Worm (Caenorhabditis elegans) whole organism, late embryonic: ENCODE data around the gene cec-4.

Experiments used
- C08G9.2 ChIP-seq: sonication (generic microtip); optimal IDR thresholded peaks from 2 replicates; lab custom pipeline; 2016; ENCODE audit warnings: mild to moderate bottlenecking, missing genetic modification characterization, moderate library complexity, missing compliant biosample characterization
- K09A11.1 ChIP-seq: sonication (generic microtip); optimal IDR thresholded peaks from 2 replicates; lab custom pipeline; 2017; ENCODE audit warnings: antibody characterized with exemption, mild to moderate bottlenecking, missing genetic modification characterization, missing compliant biosample characterization; ENCODE audit not compliant: insufficient read depth
- ahr-1 ChIP-seq: sonication (generic microtip); optimal IDR thresholded peaks from 2 replicates; lab custom pipeline; 2016; ENCODE audit warnings: missing genetic modification characterization, missing compliant biosample characterization
- ama-1 ChIP-seq: fragments of 150-350 bp; optimal IDR thresholded peaks from 2 replicates; lab custom pipeline; 2014
- ceh-14 ChIP-seq: sonication (generic microtip); optimal IDR thresholded peaks from 2 replicates; lab custom pipeline; 2016; ENCODE audit warnings: missing genotype, missing genetic modification characterization, missing compliant biosample characterization
- ceh-18 ChIP-seq: sonication (generic microtip); optimal IDR thresholded peaks from 2 replicates; lab custom pipeline; 2016; ENCODE audit warnings: missing genetic modification characterization, missing compliant biosample characterization
- ceh-19 ChIP-seq: fragments of 200-800 bp; sonication (Bioruptor generic); optimal IDR thresholded peaks from 2 replicates; lab custom pipeline; 2018; ENCODE audit warnings: mild to moderate bottlenecking, missing genetic modification characterization, missing compliant biosample characterization
- ceh-24 ChIP-seq: sonication (generic microtip); optimal IDR thresholded peaks from 2 replicates; lab custom pipeline; 2016; ENCODE audit warnings: mild to moderate bottlenecking, missing genetic modification characterization, missing compliant biosample characterization
- ceh-31 ChIP-seq: sonication (generic microtip); optimal IDR thresholded peaks from 2 replicates; lab custom pipeline; 2016; ENCODE audit warnings: missing genetic modification characterization, missing compliant biosample characterization
- ceh-34 ChIP-seq: sonication (generic microtip); optimal IDR thresholded peaks from 2 replicates; lab custom pipeline; 2016; ENCODE audit warnings: mild to moderate bottlenecking, missing genetic modification characterization, missing compliant biosample characterization
- ceh-45 ChIP-seq: fragments of 200-800 bp; sonication (Bioruptor generic); IDR thresholded peaks from 2 replicates; pipeline ENCODE4 v1.3.6; 2022; ENCODE audit warnings: missing genetic modification reagents, missing genetic modification characterization, missing compliant biosample characterization
- ceh-48 ChIP-seq: sonication (generic microtip); optimal IDR thresholded peaks from 2 replicates; lab custom pipeline; 2016; ENCODE audit warnings: missing genetic modification characterization, inconsistent platforms, missing compliant biosample characterization
- ceh-6 ChIP-seq: fragments of 200-800 bp; sonication (Bioruptor generic); optimal IDR thresholded peaks from 2 replicates; lab custom pipeline; 2018; ENCODE audit warnings: mild to moderate bottlenecking, missing genetic modification characterization, missing compliant biosample characterization
- che-1 ChIP-seq: sonication (generic microtip); optimal IDR thresholded peaks from 2 replicates; lab custom pipeline; 2016; ENCODE audit warnings: mild to moderate bottlenecking, missing genetic modification characterization, missing compliant biosample characterization
- dmd-4 ChIP-seq: sonication (generic microtip); optimal IDR thresholded peaks from 2 replicates; lab custom pipeline; 2016; ENCODE audit warnings: borderline replicate concordance, missing genetic modification characterization, missing compliant biosample characterization
- dve-1 ChIP-seq: sonication (generic microtip); optimal IDR thresholded peaks from 2 replicates; lab custom pipeline; 2017; ENCODE audit warnings: antibody characterized with exemption, mild to moderate bottlenecking, missing genetic modification characterization, missing compliant biosample characterization
- eyg-1 ChIP-seq: sonication (generic microtip); optimal IDR thresholded peaks from 2 replicates; lab custom pipeline; 2016; ENCODE audit warnings: missing genotype, missing genetic modification characterization, missing compliant biosample characterization
- fax-1 ChIP-seq: sonication (generic microtip); optimal IDR thresholded peaks from 2 replicates; lab custom pipeline; 2016; ENCODE audit warnings: missing genotype, missing genetic modification characterization, missing compliant biosample characterization
- hlh-30 ChIP-seq: sonication (generic microtip); optimal IDR thresholded peaks from 2 replicates; lab custom pipeline; 2017; ENCODE audit warnings: antibody characterized with exemption, missing genetic modification characterization, missing compliant biosample characterization; ENCODE audit not compliant: insufficient read depth
- hlh-8 ChIP-seq: sonication (generic microtip); optimal IDR thresholded peaks from 2 replicates; lab custom pipeline; 2016; ENCODE audit warnings: missing genotype, missing genetic modification characterization, missing compliant biosample characterization
- madf-2 ChIP-seq: sonication (generic microtip); optimal IDR thresholded peaks from 2 replicates; lab custom pipeline; 2017; ENCODE audit warnings: missing genetic modification characterization, missing compliant biosample characterization
- nfya-1 ChIP-seq: sonication (generic microtip); optimal IDR thresholded peaks from 2 replicates; lab custom pipeline; 2017; ENCODE audit warnings: missing genetic modification characterization, mild to moderate bottlenecking, missing compliant biosample characterization, antibody characterized with exemption, moderate library complexity
- npax-4 ChIP-seq: sonication (generic microtip); optimal IDR thresholded peaks from 2 replicates; lab custom pipeline; 2016; ENCODE audit warnings: missing genetic modification characterization, missing compliant biosample characterization
- pag-3 ChIP-seq: sonication (generic microtip); optimal IDR thresholded peaks from 2 replicates; lab custom pipeline; 2016; ENCODE audit warnings: missing compliant biosample characterization, missing genetic modification characterization, borderline replicate concordance
- pax-1 ChIP-seq: fragments of 150-350 bp; optimal IDR thresholded peaks from 2 replicates; lab custom pipeline; 2014; ENCODE audit warnings: missing biosample characterization, missing genetic modification characterization
- pha-2 ChIP-seq: sonication (generic microtip); optimal IDR thresholded peaks from 2 replicates; lab custom pipeline; 2017; ENCODE audit warnings: mild to moderate bottlenecking, missing genetic modification characterization, missing compliant biosample characterization
- pha-4 ChIP-seq: fragments of 150-350 bp; optimal IDR thresholded peaks from 2 replicates; lab custom pipeline; 2018; ENCODE audit warnings: missing biosample characterization, missing genetic modification reagents, missing genetic modification characterization
- ref-2 ChIP-seq: sonication (generic microtip); optimal IDR thresholded peaks from 2 replicates; lab custom pipeline; 2016; ENCODE audit warnings: missing genetic modification characterization, missing compliant biosample characterization
- sdc-2 ChIP-seq: sonication (generic microtip); optimal IDR thresholded peaks from 2 replicates; lab custom pipeline; 2016; ENCODE audit warnings: missing genotype, missing genetic modification characterization, missing compliant biosample characterization
- sox-2 ChIP-seq: fragments of 200-800 bp; sonication (Bioruptor generic); IDR thresholded peaks from 2 replicates; pipeline ENCODE4 v1.3.6; 2022; ENCODE audit warnings: missing genetic modification reagents, missing genetic modification characterization, missing compliant biosample characterization
- sox-4 ChIP-seq: sonication (generic microtip); optimal IDR thresholded peaks from 2 replicates; lab custom pipeline; 2017; ENCODE audit warnings: mild to moderate bottlenecking, missing genetic modification characterization, inconsistent platforms, missing compliant biosample characterization
- tbx-2 ChIP-seq: sonication (generic microtip); optimal IDR thresholded peaks from 2 replicates; lab custom pipeline; 2016; ENCODE audit warnings: missing genetic modification characterization, missing compliant biosample characterization
- unc-42 ChIP-seq: sonication (generic microtip); optimal IDR thresholded peaks from 2 replicates; lab custom pipeline; 2016; ENCODE audit warnings: missing genotype, missing genetic modification characterization, missing compliant biosample characterization
- unc-55 ChIP-seq: sonication (generic microtip); optimal IDR thresholded peaks from 2 replicates; lab custom pipeline; 2017; ENCODE audit warnings: missing biosample characterization, missing genetic modification reagents, missing genetic modification characterization
- unc-86 ChIP-seq: sonication (generic microtip); optimal IDR thresholded peaks from 2 replicates; lab custom pipeline; 2016; ENCODE audit warnings: missing genetic modification characterization, missing compliant biosample characterization

Gene cec-4

DNA sequence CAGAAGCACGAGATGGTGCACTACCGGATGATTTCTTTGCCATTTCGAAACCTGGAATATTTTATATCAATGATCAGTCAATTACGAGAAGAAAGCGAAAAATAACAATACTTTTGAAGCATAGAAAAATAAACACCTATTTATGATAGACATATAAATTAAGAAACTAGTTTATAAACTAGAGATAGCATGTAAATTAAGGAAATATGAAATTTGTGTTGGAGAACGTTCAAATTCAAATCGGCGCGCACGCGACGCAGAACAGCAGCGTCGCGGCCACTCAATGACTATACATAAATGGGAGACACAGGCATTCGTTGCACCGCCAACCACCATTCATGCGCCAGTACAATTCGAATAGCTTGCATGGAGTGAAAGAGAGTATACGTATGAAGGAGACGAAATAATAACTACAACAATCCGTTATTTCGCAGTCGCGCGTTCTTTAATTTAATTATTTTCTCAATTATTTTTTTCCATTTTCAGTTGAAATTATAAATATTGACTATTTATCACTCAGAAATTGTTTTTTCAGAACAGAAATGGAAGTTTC is 4.6 kb downstream of the cec-4 start, which contains the start of the genes cec-5 and nol-10:
TSS of gene cec-5 (minus strand) at position 51 of the 553 bp plus-strand sequence.
TSS of gene nol-10 (plus strand) at position 536 of the 553 bp plus-strand sequence.
- TF ChIP-seq pag-3 (no peak), ceh-45 (no peak), ama-1 (lab: Kevin White, UChicago) (no peak), ceh-14 (tag; lab: Kevin White, UChicago) (peak; percentile 52), C08G9.2 (tag; lab: Kevin White, UChicago) (no peak), ceh-34 (tag; lab: Kevin White, UChicago) (peak; percentile 52), unc-86 (tag; lab: Kevin White, UChicago) (no peak), hlh-30 (tag; lab: Kevin White, UChicago) (peak; percentile 64), eyg-1 (peak; percentile 1), ceh-18 (peak; percentile 49), sdc-2 (tag; lab: Kevin White, UChicago) (no peak), dve-1 (peak; percentile 53), unc-42 (tag; lab: Kevin White, UChicago) (peak; percentile 92), ref-2 (peak; percentile 10), nfya-1 (peak; percentile 95), ceh-24 (no peak), ahr-1 (tag; lab: Kevin White, UChicago) (no peak), ceh-48 (tag; lab: Kevin White, UChicago) (no peak), ceh-19 (GFP tag; lab: Kevin White, UChicago) (peak; percentile 28), ceh-31 (tag; lab: Kevin White, UChicago) (peak; percentile 83), npax-4 (tag; lab: Kevin White, UChicago) (no peak), sox-4 (tag; lab: Kevin White, UChicago) (no peak), madf-2 (no peak), ceh-6 (GFP tag; lab: Kevin White, UChicago) (no peak), fax-1 (tag; lab: Kevin White, UChicago) (no peak), pha-2 (no peak), K09A11.1 (tag; lab: Kevin White, UChicago) (peak; percentile 14), tbx-2 (peak; percentile 67), dmd-4 (tag; lab: Kevin White, UChicago) (no peak)

DNA sequence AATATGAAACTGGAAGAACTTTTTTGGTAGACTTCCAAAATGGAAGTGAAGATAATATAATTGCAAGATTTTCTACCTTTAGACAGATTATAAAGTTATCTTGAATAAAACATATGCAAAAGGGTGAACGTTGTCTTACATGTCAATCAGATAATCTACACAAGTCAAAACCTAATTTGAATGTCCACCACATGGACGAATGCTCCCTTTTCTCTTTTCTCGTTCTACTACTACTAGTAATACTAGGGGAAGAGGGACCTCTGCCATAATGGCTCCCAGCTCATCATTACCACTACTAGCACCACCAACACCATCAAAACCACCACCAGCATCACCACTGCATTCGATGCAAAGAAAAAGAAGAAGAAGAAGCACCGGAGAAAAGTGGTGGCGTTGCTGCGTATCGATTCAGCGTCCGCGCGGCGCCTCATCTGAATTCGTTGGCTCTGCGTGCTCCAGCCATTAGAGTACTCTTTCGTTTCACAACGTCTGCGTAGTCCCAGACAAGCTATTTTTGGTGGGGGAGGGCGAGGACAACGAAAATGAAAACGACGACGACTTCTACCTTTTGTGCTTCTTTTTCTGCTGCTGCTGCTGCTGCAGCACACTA is 9.9 kb downstream of the cec-4 start:
- TF ChIP-seq hlh-8 (tag; lab: Kevin White, UChicago) = no peak
- TF ChIP-seq che-1 (tag; lab: Kevin White, UChicago) = no peak
- no peak for TF ChIP-seq eyg-1
- TF ChIP-seq nfya-1 = peak; percentile 30
- peak; percentile 76 for TF ChIP-seq ceh-48 (tag; lab: Kevin White, UChicago)
- peak; percentile 54 for TF ChIP-seq ceh-31 (tag; lab: Kevin White, UChicago)
- TF ChIP-seq sox-2 (GFP tag; lab: Robert Waterston, UW) = no peak
- peak; percentile 25 for TF ChIP-seq ceh-14 (tag; lab: Kevin White, UChicago)
- no peak for TF ChIP-seq pha-4
- TF ChIP-seq unc-55 (GFP tag; lab: Kevin White, UChicago) = no peak
- peak; percentile 88 for TF ChIP-seq unc-42 (tag; lab: Kevin White, UChicago)

DNA sequence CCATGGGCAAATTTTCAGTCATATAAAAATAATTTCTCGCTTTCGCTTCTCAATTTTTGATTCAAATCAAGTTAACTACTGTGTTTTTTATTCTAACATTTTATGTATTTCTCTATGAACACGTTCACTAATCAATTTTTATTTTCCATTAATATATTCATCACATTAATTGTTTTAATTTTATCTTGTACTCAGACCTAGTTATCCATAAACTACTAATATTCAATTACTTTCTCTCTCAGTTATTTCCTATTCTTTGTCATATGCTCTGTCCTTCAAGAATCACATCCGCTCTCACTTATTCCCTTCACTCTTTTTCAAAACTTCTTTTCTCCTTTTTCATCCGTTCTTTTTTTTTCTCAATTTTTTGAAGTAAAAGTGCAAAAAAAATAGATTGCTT is 11.5 kb downstream of the cec-4 start:
- TF ChIP-seq ceh-34 (tag; lab: Kevin White, UChicago) = no peak
- no peak for TF ChIP-seq pax-1 (tag; lab: Kevin White, UChicago)
- TF ChIP-seq unc-42 (tag; lab: Kevin White, UChicago) = peak; percentile 18
- no peak for TF ChIP-seq pha-4

DNA sequence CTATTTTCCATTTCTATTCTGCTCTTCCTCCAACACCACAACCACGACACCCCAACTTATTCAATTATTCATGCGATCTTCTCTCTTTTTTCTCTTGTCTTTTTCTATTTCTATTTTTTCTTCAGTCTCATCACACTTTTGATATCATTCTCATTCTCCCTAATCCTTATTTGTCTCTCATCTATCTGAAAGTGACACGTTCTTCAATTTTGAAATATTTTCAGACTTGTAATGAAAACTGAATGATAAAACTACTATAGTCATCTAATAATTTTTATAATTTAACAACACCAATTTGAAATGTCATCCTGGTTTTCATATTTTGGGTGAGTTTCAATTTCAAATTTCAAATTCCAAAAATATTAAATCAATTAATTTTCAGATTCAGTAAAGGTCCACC is 13.1 kb downstream of the cec-4 start, which contains the start of gene cla-1:
TSS of gene cla-1 (plus strand) at position 301 of the 400 bp plus-strand sequence.
- TF ChIP-seq nfya-1 (no peak), ceh-31 (tag; lab: Kevin White, UChicago) (no peak), unc-42 (tag; lab: Kevin White, UChicago) (peak; percentile 44)
